Worm (Caenorhabditis elegans) whole organism, L1 larva: ENCODE measurements around the gene alh-4.

Experiments
- F16B12.6 ChIP-seq: fragments of 150-350 bp; optimal IDR thresholded peaks from 2 replicates; lab custom pipeline; 2014; ENCODE audit warnings: missing biosample characterization, missing genetic modification characterization
- blmp-1 ChIP-seq: fragments of 150-350 bp; optimal IDR thresholded peaks from 2 replicates; lab custom pipeline; 2014; ENCODE audit warnings: missing biosample characterization, missing genetic modification characterization
- ceh-8 ChIP-seq: fragments of 200-800 bp; sonication (Bioruptor generic); optimal IDR thresholded peaks from 2 replicates; lab custom pipeline; 2018; ENCODE audit warnings: mild to moderate bottlenecking, missing genetic modification characterization, moderate library complexity, missing compliant biosample characterization
- ceh-88 ChIP-seq: fragments of 200-800 bp; sonication (Bioruptor generic); IDR thresholded peaks from 2 replicates; pipeline ENCODE4 v1.3.6; 2022; ENCODE audit warnings: missing genetic modification characterization, missing compliant biosample characterization
- ces-1 ChIP-seq: fragments of 150-350 bp; optimal IDR thresholded peaks from 2 replicates; lab custom pipeline; 2014; ENCODE audit warnings: missing biosample characterization, missing genetic modification reagents, missing genetic modification characterization
- dpl-1 ChIP-seq, 3 experiments: fragments of 150-350 bp in 2 of 3; sonication (generic microtip) in 1 of 3; optimal IDR thresholded peaks; 2 replicates each; lab custom pipeline; 2014 to 2017; ENCODE audit warnings: missing biosample characterization in 3 of 3, missing genetic modification characterization in 3 of 3, missing genetic modification reagents in 3 of 3
- efl-1 ChIP-seq, 4 experiments: fragments of 150-350 bp; optimal IDR thresholded peaks in 3 of 4; peaks in 1 of 4; 1 replicate in 1 of 4; 2 replicates in 3 of 4; lab custom pipeline; 2014; ENCODE audit warnings: missing biosample characterization in 2 of 4, missing genetic modification characterization in 2 of 4, missing genetic modification reagents in 2 of 4
- efl-3 ChIP-seq: fragments of 200-800 bp; sonication (Bioruptor generic); optimal IDR thresholded peaks from 2 replicates; lab custom pipeline; 2018; ENCODE audit warnings: mild to moderate bottlenecking, missing genetic modification characterization, missing compliant biosample characterization
- egl-27 ChIP-seq, 2 experiments: fragments of 150-350 bp in 1 of 2; sonication (generic microtip); optimal IDR thresholded peaks; 3 replicates each; lab custom pipeline; 2017 to 2018; ENCODE audit warnings: missing biosample characterization in 2 of 2, missing genetic modification characterization in 2 of 2, missing genetic modification reagents in 2 of 2
- elt-2 ChIP-seq: sonication (generic microtip); optimal IDR thresholded peaks from 2 replicates; lab custom pipeline; 2016; ENCODE audit warnings: missing genetic modification characterization, mild to moderate bottlenecking, inconsistent platforms, missing compliant biosample characterization, missing genetic modification reagents
- ets-5 ChIP-seq: fragments of 200-800 bp; sonication (Bioruptor generic); IDR thresholded peaks from 2 replicates; pipeline ENCODE4 v1.3.6; 2022; ENCODE audit warnings: missing genetic modification characterization, missing compliant biosample characterization
- fkh-10 ChIP-seq: sonication (generic microtip); optimal IDR thresholded peaks from 2 replicates; lab custom pipeline; 2017; ENCODE audit warnings: missing biosample characterization, missing genetic modification reagents, missing genetic modification characterization
- fkh-8 ChIP-seq: sonication (generic microtip); optimal IDR thresholded peaks from 2 replicates; lab custom pipeline; 2016; ENCODE audit warnings: mild to moderate bottlenecking, missing genetic modification characterization, missing compliant biosample characterization
- hlh-17 ChIP-seq: fragments of 200-800 bp; sonication (Bioruptor generic); optimal IDR thresholded peaks from 2 replicates; lab custom pipeline; 2018; ENCODE audit warnings: missing genetic modification characterization, mild to moderate bottlenecking, missing compliant biosample characterization, moderate library complexity, borderline replicate concordance
- irx-1 ChIP-seq: sonication (generic microtip); optimal IDR thresholded peaks from 2 replicates; lab custom pipeline; 2016; ENCODE audit warnings: missing genetic modification characterization, missing compliant biosample characterization
- lin-13 ChIP-seq: fragments of 150-350 bp; optimal IDR thresholded peaks from 2 replicates; lab custom pipeline; 2014; ENCODE audit warnings: missing biosample characterization, missing genetic modification reagents, missing genetic modification characterization
- lin-14 ChIP-seq: fragments of 200-800 bp; sonication (Bioruptor generic); optimal IDR thresholded peaks from 2 replicates; lab custom pipeline; 2018; ENCODE audit warnings: mild to moderate bottlenecking, missing genetic modification characterization, moderate library complexity, missing compliant biosample characterization
- lin-15B ChIP-seq: fragments of 150-350 bp; sonication (generic microtip); optimal IDR thresholded peaks from 3 replicates; lab custom pipeline; 2014; ENCODE audit warnings: missing biosample characterization, missing genetic modification characterization
- lin-35 ChIP-seq, 2 experiments: fragments of 150-350 bp; optimal IDR thresholded peaks; 2 replicates each; lab custom pipeline; 2014; ENCODE audit warnings: missing biosample characterization in 2 of 2, missing genetic modification characterization in 2 of 2, missing genetic modification reagents in 2 of 2
- lin-39 ChIP-seq: fragments of 150-350 bp; optimal IDR thresholded peaks from 2 replicates; lab custom pipeline; 2014; ENCODE audit warnings: missing biosample characterization, missing genetic modification reagents, missing genetic modification characterization
- mef-2 ChIP-seq: fragments of 150-350 bp; optimal IDR thresholded peaks from 2 replicates; lab custom pipeline; 2014; ENCODE audit warnings: missing biosample characterization, missing genetic modification characterization
- mep-1 ChIP-seq: fragments of 150-350 bp; optimal IDR thresholded peaks from 2 replicates; lab custom pipeline; 2014; ENCODE audit warnings: missing biosample characterization, missing genetic modification characterization
- nhr-19 ChIP-seq: fragments of 200-800 bp; sonication (Bioruptor generic); conservative IDR thresholded peaks from 2 replicates; pipeline ENCODE4 v1.3.6; 2022; ENCODE audit warnings: missing genetic modification characterization, missing compliant biosample characterization
- nhr-237 ChIP-seq: fragments of 150-350 bp; optimal IDR thresholded peaks from 2 replicates; lab custom pipeline; 2014; ENCODE audit warnings: missing biosample characterization, missing genetic modification characterization
- nhr-47 ChIP-seq: sonication (generic microtip); optimal IDR thresholded peaks from 2 replicates; lab custom pipeline; 2016; ENCODE audit warnings: mild to moderate bottlenecking, missing genetic modification characterization, moderate library complexity, missing compliant biosample characterization
- nhr-85 ChIP-seq: sonication (generic microtip); peaks from one replicate; lab custom pipeline; 2016; ENCODE audit warnings: missing genetic modification characterization, inconsistent platforms, missing compliant biosample characterization
- pqm-1 ChIP-seq: sonication (generic microtip); optimal IDR thresholded peaks from 3 replicates; lab custom pipeline; 2017; ENCODE audit warnings: missing biosample characterization, missing genetic modification characterization
- rnt-1 ChIP-seq: sonication (generic microtip); optimal IDR thresholded peaks from 2 replicates; lab custom pipeline; 2016; ENCODE audit warnings: mild to moderate bottlenecking, missing genetic modification characterization, moderate library complexity, missing compliant biosample characterization
- skn-1 ChIP-seq: fragments of 150-350 bp; optimal IDR thresholded peaks from 2 replicates; lab custom pipeline; 2014; ENCODE audit warnings: missing biosample characterization, missing genetic modification characterization
- snu-23 ChIP-seq: sonication (generic microtip); optimal IDR thresholded peaks from 2 replicates; lab custom pipeline; 2016; ENCODE audit warnings: missing genetic modification characterization, missing compliant biosample characterization
- tlp-1 ChIP-seq: fragments of 150-350 bp; optimal IDR thresholded peaks from 2 replicates; lab custom pipeline; 2014; ENCODE audit warnings: missing biosample characterization, missing genetic modification characterization
- unc-86 ChIP-seq: sonication (generic microtip); optimal IDR thresholded peaks from 2 replicates; lab custom pipeline; 2016; ENCODE audit warnings: missing genetic modification characterization, missing compliant biosample characterization
- vab-15 ChIP-seq: sonication (generic microtip); optimal IDR thresholded peaks from 2 replicates; lab custom pipeline; 2017; ENCODE audit warnings: missing genotype, mild to moderate bottlenecking, missing genetic modification characterization, missing compliant biosample characterization
- zag-1 ChIP-seq: fragments of 150-350 bp; optimal IDR thresholded peaks from 2 replicates; lab custom pipeline; 2014; ENCODE audit warnings: missing biosample characterization, missing genetic modification characterization
- zip-4 ChIP-seq: fragments of 200-800 bp; sonication (Bioruptor generic); optimal IDR thresholded peaks from 2 replicates; lab custom pipeline; 2018; ENCODE audit warnings: mild to moderate bottlenecking, missing genetic modification characterization, moderate library complexity, missing compliant biosample characterization
- ztf-4 ChIP-seq: fragments of 150-350 bp; optimal IDR thresholded peaks from 2 replicates; lab custom pipeline; 2014; ENCODE audit warnings: missing biosample characterization, missing genetic modification characterization

alh-4 gene

DNA sequence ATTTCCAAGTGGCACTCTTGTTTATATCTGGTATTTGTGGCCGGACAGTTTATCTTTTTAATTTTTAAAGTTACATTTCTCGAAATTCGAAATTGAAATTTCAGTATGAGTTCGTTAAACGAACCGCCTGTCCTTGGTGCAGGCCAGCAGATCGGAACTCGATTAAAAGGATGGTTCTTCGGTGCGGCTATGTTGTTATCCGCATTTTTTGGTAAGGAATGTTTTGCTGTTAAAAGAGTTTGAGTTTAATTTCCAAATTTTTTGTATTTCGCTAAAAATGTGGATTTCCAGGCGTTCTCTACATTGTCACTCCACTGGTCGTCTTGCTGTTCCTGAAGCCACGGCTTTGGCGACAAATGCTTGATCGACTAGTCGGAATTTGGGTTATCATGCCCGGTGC, 23.4 kb upstream of the alh-4 start, which contains the start of gene acl-9:
TSS of gene acl-9 (plus strand) at position 105 of the 400 bp plus-strand sequence.
- no peak for TF ChIP-seq nhr-19 (GFP tag; lab: Robert Waterston, UW)
- no peak for TF ChIP-seq lin-14 (GFP tag; lab: Kevin White, UChicago)
- TF ChIP-seq fkh-8: no peak
- no peak for TF ChIP-seq ceh-8 (GFP tag; lab: Kevin White, UChicago)
- no peak for TF ChIP-seq lin-39
- no peak for TF ChIP-seq nhr-47 (tag; lab: Kevin White, UChicago)
- TF ChIP-seq mef-2 (tag; lab: Kevin White, UChicago): no peak
- TF ChIP-seq egl-27 (tag; optimal IDR thresholded peaks at IDR 0.05; lab: Kevin White, UChicago): no peak
- no peak for TF ChIP-seq dpl-1 (GFP tag; optimal IDR thresholded peaks at IDR 0.05; lab: Kevin White, UChicago)
- no peak for TF ChIP-seq skn-1 (tag; lab: Kevin White, UChicago)
- no peak for TF ChIP-seq ets-5 (GFP tag; lab: Robert Waterston, UW)
- TF ChIP-seq irx-1 (tag; lab: Kevin White, UChicago): no peak
- no peak for TF ChIP-seq lin-35 (GFP tag; optimal IDR thresholded peaks at IDR 0.05; lab: Kevin White, UChicago)
- TF ChIP-seq hlh-17 (GFP tag; lab: Kevin White, UChicago): no peak
- no peak for TF ChIP-seq efl-3 (GFP tag; lab: Kevin White, UChicago)

DNA sequence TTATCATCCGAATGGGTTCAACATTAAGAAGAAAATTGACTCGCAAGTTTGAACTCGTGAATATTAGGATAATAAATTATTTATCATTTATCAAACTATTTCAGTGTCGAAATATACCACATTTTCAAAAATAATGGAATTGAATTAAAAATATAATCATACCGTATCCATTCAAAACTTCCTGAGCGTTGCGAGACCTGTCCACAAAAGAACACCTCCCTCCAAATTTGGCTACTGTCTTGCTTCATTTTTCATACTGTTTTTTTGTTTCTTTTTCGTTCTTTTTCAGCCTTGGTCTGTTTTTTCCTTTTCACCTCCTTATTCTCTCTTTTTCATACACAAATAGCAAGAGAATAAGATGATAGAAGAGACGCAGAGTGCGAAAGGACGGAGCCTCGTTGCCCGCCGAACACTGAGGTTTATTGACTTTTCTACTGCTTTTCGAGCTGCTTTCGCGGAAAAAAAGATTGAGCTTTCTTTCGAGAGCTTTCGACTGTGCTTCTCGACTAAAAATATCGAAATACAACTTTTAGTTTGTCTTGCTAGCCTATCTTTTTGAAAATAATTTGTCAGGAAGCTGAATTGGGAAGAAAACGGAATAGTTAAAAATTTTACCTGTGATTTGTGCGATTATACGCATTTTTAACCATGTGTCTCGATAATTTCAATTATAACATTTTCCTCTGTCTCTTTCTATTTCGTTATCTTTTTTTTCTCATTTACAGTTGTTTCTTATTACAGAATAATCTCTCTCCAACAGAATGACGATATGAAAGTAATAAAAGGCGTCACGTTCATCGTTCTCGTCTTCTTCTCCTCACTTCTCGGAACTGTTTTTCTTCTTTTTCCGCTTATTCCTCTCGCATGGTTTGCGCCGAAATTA, 20.6 kb upstream of the alh-4 start, which contains the start of gene acl-8:
TSS of gene acl-8 (plus strand) at position 742 of the 883 bp plus-strand sequence.
- TF ChIP-seq lin-35 (GFP tag; optimal IDR thresholded peaks at IDR 0.05; lab: Kevin White, UChicago): peak in 1 of 2 experiments; percentile 4
- peak; percentile 43 for TF ChIP-seq elt-2
- no peak for TF ChIP-seq irx-1 (tag; lab: Kevin White, UChicago)
- peak; percentile 13 for TF ChIP-seq rnt-1 (tag; lab: Kevin White, UChicago)
- peak in 1 of 2 experiments; percentile 4 for TF ChIP-seq efl-1 (optimal IDR thresholded peaks at IDR 0.05; lab: Kevin White, UChicago)
- TF ChIP-seq efl-1 (GFP tag; optimal IDR thresholded peaks at IDR 0.05 in 1 of 2; lab: Kevin White, UChicago): peak in 1 of 2 experiments; percentile 68

DNA sequence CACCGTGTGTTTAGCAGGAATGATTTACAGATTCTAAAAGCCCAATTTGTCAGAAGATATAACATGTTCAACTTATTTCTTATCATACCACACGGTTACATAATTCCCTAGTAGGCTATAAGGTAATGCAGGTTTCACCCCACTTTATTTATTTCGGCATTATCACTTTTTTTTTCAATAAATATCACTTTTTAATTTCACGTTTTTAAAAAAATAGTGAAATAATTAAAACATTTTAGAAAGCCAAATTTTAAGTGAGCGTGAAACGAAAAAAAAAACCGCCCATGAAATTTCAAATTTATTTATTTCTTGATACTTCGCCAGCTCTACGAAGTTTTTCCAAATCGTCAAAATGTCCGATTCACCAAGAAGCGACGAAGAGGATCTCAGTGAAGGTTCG, 18.6 kb upstream of the alh-4 start, which contains the start of gene fbxa-196:
TSS of gene fbxa-196 (plus strand) at position 301 of the 400 bp plus-strand sequence.
- TF ChIP-seq zag-1 (tag; lab: Kevin White, UChicago) (no peak), unc-86 (no peak), fkh-8 (no peak), ces-1 (no peak)

DNA sequence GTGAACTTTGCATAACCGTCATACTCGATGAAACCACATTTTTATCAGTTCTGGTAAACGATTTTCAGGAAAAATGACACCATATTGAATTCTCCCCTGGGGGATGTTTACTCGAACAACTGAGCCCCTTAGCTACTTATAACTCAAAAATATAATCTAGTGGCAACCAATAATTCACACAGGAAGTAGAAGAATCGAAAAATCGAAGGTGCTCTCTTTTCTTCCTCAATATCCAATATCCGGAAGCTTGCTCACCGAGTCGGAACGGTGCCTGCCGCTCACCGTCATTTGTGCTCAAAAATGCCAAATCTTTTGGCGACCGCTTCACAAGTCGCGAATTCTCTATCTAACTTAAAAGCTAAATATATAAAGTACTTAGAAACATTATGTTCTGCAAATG, 12.3 kb upstream of the alh-4 start, which contains the start of gene T05H4.3:
TSS of gene T05H4.3 (plus strand) at position 301 of the 400 bp plus-strand sequence.
- no peak for TF ChIP-seq nhr-85 (tag; lab: Kevin White, UChicago)
- TF ChIP-seq ztf-4: no peak
- no peak for TF ChIP-seq vab-15
- TF ChIP-seq, all 84 proteins: peak for 0

DNA sequence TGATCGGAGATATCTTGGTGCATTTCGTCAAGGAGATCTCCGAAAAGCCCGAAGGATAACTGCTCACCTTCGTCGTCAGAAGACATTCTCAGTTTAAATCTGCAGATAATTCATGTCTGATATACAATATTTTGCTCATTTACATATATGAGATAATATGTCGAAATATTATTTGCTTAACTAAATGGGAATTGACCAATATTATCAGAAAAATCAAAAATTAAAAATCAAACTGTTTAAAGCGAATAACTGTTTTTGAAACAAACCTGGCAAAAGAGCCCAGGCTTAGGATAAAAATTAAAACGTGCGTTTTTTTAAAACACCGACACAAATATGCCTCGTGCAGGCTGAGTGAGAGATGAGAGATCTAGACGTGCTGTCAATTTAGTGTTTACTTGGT, 11.9 kb upstream of the alh-4 start, which contains the start of gene T05H4.15:
TSS of gene T05H4.15 (minus strand) at position 101 of the 400 bp plus-strand sequence.
- no peak for TF ChIP-seq nhr-237 (tag; lab: Kevin White, UChicago)
- no peak for TF ChIP-seq lin-13 (GFP tag; lab: Kevin White, UChicago)
- no peak for TF ChIP-seq unc-86
- no peak for TF ChIP-seq fkh-10 (GFP tag; lab: Kevin White, UChicago)

DNA sequence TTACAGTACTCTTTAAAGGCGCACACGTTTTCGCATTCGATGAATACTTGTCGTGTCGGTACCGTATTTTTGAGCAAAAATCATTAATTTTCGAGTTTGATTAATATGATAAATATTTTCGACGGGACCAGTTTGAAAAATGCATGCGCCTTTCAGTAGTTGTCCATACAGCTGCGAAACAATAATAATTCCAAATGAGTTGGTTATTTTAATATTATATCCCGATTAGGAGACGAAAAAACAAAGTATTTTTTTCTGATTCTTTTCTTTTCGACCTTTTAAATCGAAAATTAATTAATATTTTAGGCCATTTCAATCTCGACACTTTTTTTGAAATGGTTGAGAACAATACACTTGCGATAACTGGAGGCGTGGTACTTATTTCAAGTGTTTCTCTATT, 8.9 kb upstream of the alh-4 start, which contains the start of gene T05H4.4:
TSS of gene T05H4.4 (plus strand) at position 301 of the 400 bp plus-strand sequence.
- TF ChIP-seq F16B12.6 (no peak), ceh-88 (GFP tag; lab: Robert Waterston, UW) (no peak), mep-1 (tag; lab: Kevin White, UChicago) (no peak), snu-23 (GFP tag; lab: Kevin White, UChicago) (no peak), hlh-17 (GFP tag; lab: Kevin White, UChicago) (no peak), nhr-85 (tag; lab: Kevin White, UChicago) (no peak), zip-4 (GFP tag; lab: Kevin White, UChicago) (no peak), fkh-8 (no peak), pqm-1 (no peak), nhr-47 (tag; lab: Kevin White, UChicago) (no peak), tlp-1 (tag; lab: Kevin White, UChicago) (no peak), lin-15B (tag; lab: Kevin White, UChicago) (no peak), ces-1 (no peak), blmp-1 (tag; lab: Kevin White, UChicago) (no peak)
